Worm (Caenorhabditis elegans) whole organism, L2 larva: ENCODE data around the gene tbb-2.

Experiments used
- Y55F3AM.14 ChIP-seq: fragments of 200-800 bp; sonication (Bioruptor generic); optimal IDR thresholded peaks from 2 replicates; lab custom pipeline; 2018; ENCODE audit warnings: mild to moderate bottlenecking, missing genetic modification characterization, missing compliant biosample characterization
- ZK546.5 ChIP-seq: sonication (generic microtip); optimal IDR thresholded peaks from 2 replicates; lab custom pipeline; 2017; ENCODE audit warnings: missing biosample characterization, missing genetic modification characterization
- aly-2 ChIP-seq: fragments of 150-350 bp; optimal IDR thresholded peaks from 2 replicates; lab custom pipeline; 2014; ENCODE audit warnings: missing biosample characterization, missing genetic modification characterization
- ama-1 ChIP-seq: fragments of 150-350 bp; optimal IDR thresholded peaks from 2 replicates; lab custom pipeline; 2018; ENCODE audit warnings: inconsistent platforms
- ceh-16 ChIP-seq: fragments of 150-350 bp; optimal IDR thresholded peaks from 2 replicates; lab custom pipeline; 2014; ENCODE audit warnings: missing biosample characterization, missing genetic modification characterization
- mab-5 ChIP-seq: fragments of 150-350 bp; optimal IDR thresholded peaks from 2 replicates; lab custom pipeline; 2014; ENCODE audit warnings: missing biosample characterization, missing genetic modification characterization
- mbf-1 ChIP-seq: sonication (generic microtip); optimal IDR thresholded peaks from 2 replicates; lab custom pipeline; 2017; ENCODE audit warnings: missing biosample characterization, missing genetic modification characterization
- nhr-11 ChIP-seq: fragments of 150-350 bp; optimal IDR thresholded peaks from 2 replicates; lab custom pipeline; 2014; ENCODE audit warnings: missing biosample characterization, missing genetic modification characterization
- nhr-237 ChIP-seq: fragments of 150-350 bp; optimal IDR thresholded peaks from 2 replicates; lab custom pipeline; 2014; ENCODE audit warnings: missing biosample characterization, missing genetic modification characterization
- unc-62 ChIP-seq: fragments of 150-350 bp; optimal IDR thresholded peaks from 2 replicates; lab custom pipeline; 2014; ENCODE audit warnings: missing biosample characterization, missing genetic modification reagents, missing genetic modification characterization
- zag-1 ChIP-seq: fragments of 150-350 bp; optimal IDR thresholded peaks from 2 replicates; lab custom pipeline; 2014; ENCODE audit warnings: missing biosample characterization, missing genetic modification characterization
- ztf-4 ChIP-seq: fragments of 150-350 bp; optimal IDR thresholded peaks from 2 replicates; lab custom pipeline; 2014; ENCODE audit warnings: missing biosample characterization, missing genetic modification characterization

DNA sequence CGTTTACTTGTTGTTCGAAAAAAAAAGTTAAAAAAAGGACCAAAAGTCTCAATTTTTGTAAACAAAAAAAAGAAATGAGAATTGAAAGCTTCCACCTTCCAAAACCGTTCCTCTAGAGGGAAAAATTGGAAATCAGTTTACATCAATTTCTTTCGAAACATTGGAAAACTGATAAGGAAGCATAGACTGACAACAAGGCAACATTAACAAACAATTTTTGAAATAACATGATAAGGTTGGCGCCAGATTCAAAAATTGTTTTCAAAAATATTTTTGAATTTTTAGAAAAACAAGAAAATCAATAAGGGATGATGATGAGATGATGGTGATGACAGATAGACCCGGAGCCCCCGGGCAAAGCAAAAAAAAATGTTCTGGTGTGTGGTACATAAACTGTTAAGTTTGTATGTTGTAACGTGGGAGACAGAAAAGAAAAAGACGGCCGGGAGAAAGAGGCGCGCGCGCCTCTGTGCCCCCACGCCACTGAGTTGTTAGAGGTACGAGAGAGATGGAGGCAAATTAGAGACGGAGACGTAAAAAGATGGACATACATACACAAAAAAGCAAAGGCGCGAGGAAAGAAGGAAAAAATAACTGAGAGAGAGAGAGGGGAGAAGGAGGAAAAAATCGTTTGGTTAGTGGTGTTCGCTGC, 37.3 kb downstream of the tbb-2 start:
- TF ChIP-seq nhr-237 (tag; lab: Kevin White, UChicago) (no peak), mbf-1 (tag; lab: Kevin White, UChicago) (no peak), Y55F3AM.14 (GFP tag; lab: Kevin White, UChicago) (no peak), zag-1 (tag; lab: Kevin White, UChicago) (no peak), aly-2 (tag; lab: Kevin White, UChicago) (no peak), ZK546.5 (tag; lab: Kevin White, UChicago) (no peak), mab-5 (tag; lab: Kevin White, UChicago) (no peak), ama-1 (lab: Kevin White, UChicago) (no peak), unc-62 (GFP tag; lab: Kevin White, UChicago) (no peak), ztf-4 (tag; lab: Kevin White, UChicago) (peak; percentile 27), ceh-16 (tag; lab: Kevin White, UChicago) (no peak), nhr-11 (tag; lab: Kevin White, UChicago) (no peak)
